Fruit fly (Drosophila melanogaster) Kc167 (cell line): Measurements from ENCODE around the gene Eip63F-1.

Source experiments
- Myc ChIP-seq: fragments of >200 bp; optimal IDR thresholded peaks from 2 replicates; lab custom pipeline; 2017; ENCODE audit warnings: missing external identifiers
- Sin3A ChIP-seq: fragments of >200 bp; optimal IDR thresholded peaks from 2 replicates; lab custom pipeline; 2018; ENCODE audit warnings: missing external identifiers
- h ChIP-seq: fragments of >200 bp; optimal IDR thresholded peaks from 3 replicates; lab custom pipeline; 2018; ENCODE audit warnings: missing external identifiers
- psq ChIP-seq: fragments of >200 bp; optimal IDR thresholded peaks from 2 replicates; lab custom pipeline; 2017; ENCODE audit warnings: missing external identifiers
- ttk ChIP-seq: sonication (Bioruptor generic); optimal IDR thresholded peaks from 2 replicates; lab custom pipeline; 2017; ENCODE audit warnings: missing external identifiers

DNA sequence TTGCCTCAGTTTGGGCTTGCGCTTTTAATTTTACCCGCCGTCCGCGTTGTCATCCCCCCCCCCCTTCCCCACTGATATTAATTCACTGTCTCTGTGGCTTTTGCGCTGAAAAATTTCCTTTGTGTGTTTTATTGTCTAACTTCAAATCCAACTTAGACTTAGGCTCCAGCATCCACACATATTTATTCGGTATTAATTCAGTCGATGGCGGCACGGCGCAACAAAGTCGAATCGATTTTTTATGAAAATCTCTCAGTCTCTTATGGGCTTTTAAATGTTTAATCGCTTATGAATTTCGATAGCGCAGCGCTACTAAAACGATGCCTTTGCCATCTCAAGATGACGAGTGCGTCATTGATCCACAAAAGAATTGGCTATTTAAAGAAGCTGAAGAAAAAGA, 59.4 kb downstream of the Eip63F-1 start:
- TF ChIP-seq ttk (lab: Kevin White, UChicago) (no peak), psq (lab: Kevin White, UChicago) (no peak), Myc (no peak), h (lab: Kevin White, UChicago) (no peak), Sin3A (lab: Kevin White, UChicago) (no peak)
